Worm (Caenorhabditis elegans) whole organism, mixed stage, embryonic: ENCODE measurements around the gene unc-3.

Experiments used
- M03D4.4 ChIP-seq: sonication (generic microtip); optimal IDR thresholded peaks from 2 replicates; lab custom pipeline; 2017; ENCODE audit warnings: mild to moderate bottlenecking, missing genetic modification characterization, missing compliant biosample characterization
- bed-3 ChIP-seq: fragments of 200-800 bp; sonication (Bioruptor generic); optimal IDR thresholded peaks from 3 replicates; lab custom pipeline; 2018; ENCODE audit warnings: mild to moderate bottlenecking, missing genetic modification characterization, moderate library complexity, missing compliant biosample characterization
- blmp-1 ChIP-seq: fragments of 150-350 bp; optimal IDR thresholded peaks from 2 replicates; lab custom pipeline; 2014; ENCODE audit warnings: missing biosample characterization, missing genetic modification characterization
- ceh-39 ChIP-seq: fragments of 150-350 bp; optimal IDR thresholded peaks from 2 replicates; lab custom pipeline; 2014; ENCODE audit warnings: missing biosample characterization, missing genetic modification characterization
- ceh-43 ChIP-seq: fragments of 200-800 bp; sonication (Bioruptor generic); optimal IDR thresholded peaks from 2 replicates; lab custom pipeline; 2018; ENCODE audit warnings: mild to moderate bottlenecking, missing genetic modification characterization, moderate library complexity, missing compliant biosample characterization
- ceh-83 ChIP-seq: fragments of 200-800 bp; sonication (Bioruptor generic); optimal IDR thresholded peaks from 2 replicates; lab custom pipeline; 2018; ENCODE audit warnings: mild to moderate bottlenecking, missing genetic modification characterization, missing compliant biosample characterization
- ces-1 ChIP-seq: fragments of 150-350 bp; optimal IDR thresholded peaks from 2 replicates; lab custom pipeline; 2014; ENCODE audit warnings: missing biosample characterization, missing genetic modification reagents, missing genetic modification characterization
- drap-1 ChIP-seq: fragments of 200-800 bp; sonication (Bioruptor generic); optimal IDR thresholded peaks from 3 replicates; lab custom pipeline; 2018; ENCODE audit warnings: mild to moderate bottlenecking, missing genetic modification characterization, missing compliant biosample characterization
- elt-1 ChIP-seq: sonication (generic microtip); optimal IDR thresholded peaks from 2 replicates; lab custom pipeline; 2017; ENCODE audit warnings: missing genetic modification characterization, mild to moderate bottlenecking, missing compliant biosample characterization, antibody characterized with exemption, moderate library complexity, borderline replicate concordance; ENCODE audit not compliant: insufficient read depth
- elt-3 ChIP-seq: fragments of 150-350 bp; optimal IDR thresholded peaks from 2 replicates; lab custom pipeline; 2014; ENCODE audit warnings: missing biosample characterization, missing genetic modification characterization
- flh-1 ChIP-seq: fragments of 200-800 bp; sonication (Bioruptor generic); optimal IDR thresholded peaks from 2 replicates; lab custom pipeline; 2018; ENCODE audit warnings: mild to moderate bottlenecking, missing genetic modification characterization, moderate library complexity, missing compliant biosample characterization
- ham-2 ChIP-seq: fragments of 200-800 bp; sonication (Bioruptor generic); optimal IDR thresholded peaks from 2 replicates; lab custom pipeline; 2018; ENCODE audit warnings: mild to moderate bottlenecking, missing genetic modification characterization, missing compliant biosample characterization
- hlh-1 ChIP-seq: fragments of 150-350 bp; optimal IDR thresholded peaks from 2 replicates; lab custom pipeline; 2014; ENCODE audit warnings: missing biosample characterization, missing genetic modification reagents, missing genetic modification characterization
- lin-13 ChIP-seq: fragments of 150-350 bp; optimal IDR thresholded peaks from 2 replicates; lab custom pipeline; 2014; ENCODE audit warnings: missing biosample characterization, missing genetic modification characterization
- lin-32 ChIP-seq: fragments of 200-800 bp; sonication (Bioruptor generic); optimal IDR thresholded peaks from 2 replicates; lab custom pipeline; 2018; ENCODE audit warnings: mild to moderate bottlenecking, missing genetic modification characterization, missing compliant biosample characterization
- lsy-2 ChIP-seq: fragments of 150-350 bp; optimal IDR thresholded peaks from 2 replicates; lab custom pipeline; 2014; ENCODE audit warnings: missing biosample characterization, missing genetic modification characterization
- mab-5 ChIP-seq: fragments of 150-350 bp; optimal IDR thresholded peaks from 2 replicates; lab custom pipeline; 2014; ENCODE audit warnings: missing biosample characterization, missing genetic modification characterization
- mep-1 ChIP-seq: fragments of 150-350 bp; optimal IDR thresholded peaks from 2 replicates; lab custom pipeline; 2017; ENCODE audit warnings: missing biosample characterization, missing genetic modification reagents, missing genetic modification characterization, inconsistent platforms
- mls-2 ChIP-seq: sonication (generic microtip); optimal IDR thresholded peaks from 2 replicates; lab custom pipeline; 2016; ENCODE audit warnings: mild to moderate bottlenecking, missing genetic modification characterization, moderate library complexity, missing compliant biosample characterization
- nhr-2 ChIP-seq: fragments of 150-350 bp; optimal IDR thresholded peaks from 2 replicates; lab custom pipeline; 2014; ENCODE audit warnings: missing biosample characterization, missing genetic modification characterization
- nhr-237 ChIP-seq: fragments of 150-350 bp; optimal IDR thresholded peaks from 2 replicates; lab custom pipeline; 2014; ENCODE audit warnings: missing biosample characterization, missing genetic modification characterization
- nhr-28 ChIP-seq: fragments of 150-350 bp; optimal IDR thresholded peaks from 2 replicates; lab custom pipeline; 2014; ENCODE audit warnings: missing biosample characterization, missing genetic modification characterization
- nhr-76 ChIP-seq: sonication (generic microtip); optimal IDR thresholded peaks from 2 replicates; lab custom pipeline; 2017; ENCODE audit warnings: missing biosample characterization, missing genetic modification characterization
- sem-2 ChIP-seq: fragments of 200-800 bp; sonication (Bioruptor generic); optimal IDR thresholded peaks from 2 replicates; lab custom pipeline; 2018; ENCODE audit warnings: mild to moderate bottlenecking, missing genetic modification characterization, missing compliant biosample characterization
- tbx-8 ChIP-seq: fragments of 200-800 bp; sonication (Bioruptor generic); optimal IDR thresholded peaks from 2 replicates; lab custom pipeline; 2018; ENCODE audit warnings: mild to moderate bottlenecking, missing genetic modification characterization, moderate library complexity, missing compliant biosample characterization
- unc-120 ChIP-seq: sonication (generic microtip); optimal IDR thresholded peaks from 2 replicates; lab custom pipeline; 2017; ENCODE audit warnings: missing genetic modification characterization, missing compliant biosample characterization; ENCODE audit not compliant: poor library complexity, severe bottlenecking
- unc-39 ChIP-seq: fragments of 150-350 bp; optimal IDR thresholded peaks from 2 replicates; lab custom pipeline; 2014; ENCODE audit warnings: missing biosample characterization, missing genetic modification characterization
- unc-62 ChIP-seq: fragments of 150-350 bp; optimal IDR thresholded peaks from 2 replicates; lab custom pipeline; 2014; ENCODE audit warnings: missing biosample characterization, missing genetic modification reagents, missing genetic modification characterization
- ztf-11 ChIP-seq: fragments of 150-350 bp; optimal IDR thresholded peaks from 2 replicates; lab custom pipeline; 2014; ENCODE audit warnings: missing biosample characterization, missing genetic modification characterization

The unc-3 gene

DNA sequence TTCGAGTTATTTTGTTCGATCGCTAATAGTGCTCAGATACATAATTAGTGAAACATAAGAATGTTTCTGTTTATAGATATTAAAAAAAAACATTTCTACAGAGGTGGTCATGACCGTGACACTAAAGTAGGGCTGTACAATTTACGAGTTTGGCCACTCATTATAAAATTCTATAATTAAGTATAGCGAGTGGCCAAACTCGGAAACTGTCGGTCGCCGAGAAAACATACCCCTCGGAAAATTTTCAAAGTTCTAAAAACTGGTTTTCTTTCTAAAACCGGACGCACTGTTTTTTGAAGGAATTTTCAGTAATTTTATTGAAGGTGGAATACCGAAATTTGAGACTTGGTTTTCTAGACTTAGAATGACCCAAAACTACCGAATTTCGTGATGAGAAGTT lies 32.4 kb downstream of the unc-3 start:
- TF ChIP-seq ztf-11 (tag; lab: Kevin White, UChicago) (no peak), nhr-2 (tag; lab: Kevin White, UChicago) (no peak), ces-1 (GFP tag; lab: Kevin White, UChicago) (no peak), nhr-237 (tag; lab: Kevin White, UChicago) (no peak), lsy-2 (tag; lab: Kevin White, UChicago) (no peak), unc-39 (tag; lab: Kevin White, UChicago) (no peak), drap-1 (GFP tag; lab: Kevin White, UChicago) (no peak)

DNA sequence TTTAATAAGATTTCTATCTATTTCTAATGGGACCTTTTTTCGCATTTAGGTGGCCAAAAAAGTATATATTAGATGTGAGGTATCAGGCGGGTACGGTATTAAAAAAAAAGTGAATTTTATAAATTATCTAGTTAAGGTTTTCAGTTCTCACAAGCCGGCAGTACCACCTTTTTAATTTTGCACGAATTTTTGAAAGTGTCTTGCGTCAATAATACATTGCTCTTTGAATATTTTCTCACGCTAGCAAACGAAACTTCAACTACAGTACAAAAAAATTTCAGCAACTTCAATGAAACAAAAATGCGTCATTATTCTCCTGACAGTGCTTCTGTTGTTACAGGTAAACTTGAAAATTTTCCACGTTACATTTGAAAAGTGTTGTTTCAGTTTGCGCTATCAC lies 33.6 kb downstream of the unc-3 start, which contains the start of gene F42D1.4:
Gene F42D1.4 (plus strand): TSS at position 301 of the 400 bp plus-strand sequence.
- TF ChIP-seq unc-120: no peak
- no peak for TF ChIP-seq ham-2 (GFP tag; lab: Kevin White, UChicago)
- TF ChIP-seq lsy-2 (tag; lab: Kevin White, UChicago): no peak
- TF ChIP-seq unc-62: no peak
- TF ChIP-seq M03D4.4 (tag; lab: Kevin White, UChicago): no peak
- TF ChIP-seq mab-5 (tag; lab: Kevin White, UChicago): no peak
- TF ChIP-seq nhr-237 (tag; lab: Kevin White, UChicago): no peak
- TF ChIP-seq tbx-8 (GFP tag; lab: Kevin White, UChicago): no peak
- no peak for TF ChIP-seq ceh-39 (tag; lab: Kevin White, UChicago)
- TF ChIP-seq sem-2 (GFP tag; lab: Kevin White, UChicago): no peak
- no peak for TF ChIP-seq lin-13 (tag; lab: Kevin White, UChicago)
- TF ChIP-seq bed-3 (GFP tag; lab: Kevin White, UChicago): no peak
- no peak for TF ChIP-seq nhr-28 (tag; lab: Kevin White, UChicago)
- no peak for TF ChIP-seq flh-1 (GFP tag; lab: Kevin White, UChicago)

DNA sequence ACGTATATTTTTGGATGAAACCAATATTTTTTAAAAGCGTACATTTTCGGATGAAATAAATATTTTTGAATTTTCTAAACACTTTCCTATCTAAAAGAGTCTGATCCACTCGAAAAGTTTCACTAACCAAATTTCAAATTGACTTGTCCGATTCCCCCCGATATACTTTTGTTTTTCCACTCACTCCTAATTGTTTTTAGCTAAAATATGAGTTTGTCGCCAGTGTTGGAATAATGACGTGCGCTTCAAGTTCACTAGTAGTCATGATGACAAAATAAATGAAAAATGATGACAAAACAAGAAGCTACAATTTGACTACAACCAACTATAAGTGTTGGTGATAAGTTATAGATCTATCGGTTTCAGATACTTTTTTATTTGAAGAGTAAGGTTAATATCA lies 35.5 kb downstream of the unc-3 start:
- TF ChIP-seq ces-1 (GFP tag; lab: Kevin White, UChicago): no peak
- no peak for TF ChIP-seq tbx-8 (GFP tag; lab: Kevin White, UChicago)
- TF ChIP-seq mab-5 (tag; lab: Kevin White, UChicago): no peak
- no peak for TF ChIP-seq mls-2 (tag; lab: Kevin White, UChicago)
- TF ChIP-seq ham-2 (GFP tag; lab: Kevin White, UChicago): no peak
- TF ChIP-seq elt-1: no peak
- no peak for TF ChIP-seq ceh-39 (tag; lab: Kevin White, UChicago)
- TF ChIP-seq M03D4.4 (tag; lab: Kevin White, UChicago): no peak
- TF ChIP-seq unc-120: no peak
- TF ChIP-seq ceh-43: no peak
- no peak for TF ChIP-seq mep-1 (tag; lab: Kevin White, UChicago)

DNA sequence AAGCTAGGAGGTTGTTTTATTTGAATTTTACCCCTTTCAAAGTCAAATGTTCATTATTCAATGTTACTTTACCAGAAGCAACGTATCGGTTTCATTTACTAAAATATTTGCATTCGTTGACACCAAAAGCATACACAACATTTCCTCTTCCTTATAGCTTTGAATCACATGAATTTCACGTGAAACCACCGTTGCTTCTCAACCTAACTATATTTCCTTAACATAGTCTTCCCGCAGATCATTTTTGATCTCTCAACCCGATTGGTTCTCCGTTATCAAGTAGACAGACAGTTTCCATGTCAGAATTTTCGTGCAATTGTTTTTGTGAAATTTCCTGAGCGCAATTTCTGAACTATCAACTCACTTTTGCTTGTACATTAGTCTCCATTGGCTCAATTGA lies 36.6 kb downstream of the unc-3 start:
- TF ChIP-seq lin-13 (tag; lab: Kevin White, UChicago) (no peak), ces-1 (GFP tag; lab: Kevin White, UChicago) (no peak), ham-2 (GFP tag; lab: Kevin White, UChicago) (no peak), ceh-43 (no peak), unc-62 (no peak), elt-1 (no peak), ceh-39 (tag; lab: Kevin White, UChicago) (no peak), lsy-2 (tag; lab: Kevin White, UChicago) (no peak), sem-2 (GFP tag; lab: Kevin White, UChicago) (no peak), nhr-2 (tag; lab: Kevin White, UChicago) (no peak), lin-32 (GFP tag; lab: Kevin White, UChicago) (no peak), nhr-76 (tag; lab: Kevin White, UChicago) (no peak)

DNA sequence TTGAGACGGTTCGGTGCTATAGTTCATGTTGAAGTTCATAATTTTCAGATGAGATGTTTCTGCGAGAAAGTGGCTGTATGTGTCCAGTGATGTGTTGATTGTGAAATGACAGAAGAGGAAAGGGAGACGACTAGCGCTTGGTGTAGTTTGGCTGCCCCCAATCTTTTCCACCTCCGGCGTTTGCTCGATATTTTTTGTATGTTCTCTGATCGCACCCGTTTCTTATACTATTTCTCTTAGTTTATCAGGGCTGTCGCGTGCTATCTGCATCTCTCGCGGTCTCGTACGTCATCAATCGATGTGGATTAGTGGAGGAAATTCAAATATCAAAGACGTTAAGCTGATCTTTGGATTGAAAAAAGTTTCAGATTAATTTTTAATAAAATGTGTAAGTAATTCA lies 37.4 kb downstream of the unc-3 start, which contains the start of gene atf-4:
Gene atf-4 (minus strand): TSS at position 93 of the 400 bp plus-strand sequence.
- TF ChIP-seq mep-1 (tag; lab: Kevin White, UChicago): peak; percentile 7
- no peak for TF ChIP-seq mls-2 (tag; lab: Kevin White, UChicago)
- TF ChIP-seq elt-3 (tag; lab: Kevin White, UChicago): no peak
- TF ChIP-seq elt-1: no peak
- TF ChIP-seq hlh-1 (tag; lab: Kevin White, UChicago): peak; percentile 24
- TF ChIP-seq unc-120: peak; percentile 46
- TF ChIP-seq ceh-43: no peak
- TF ChIP-seq sem-2 (GFP tag; lab: Kevin White, UChicago): no peak
- TF ChIP-seq lsy-2 (tag; lab: Kevin White, UChicago): no peak
- TF ChIP-seq blmp-1: no peak
- no peak for TF ChIP-seq ceh-83
- no peak for TF ChIP-seq lin-32 (GFP tag; lab: Kevin White, UChicago)
- TF ChIP-seq ham-2 (GFP tag; lab: Kevin White, UChicago): peak; percentile 46
